Worm (Caenorhabditis elegans): Measurements from ENCODE around the gene mcm-3.
"Not testable (repeated sequence)": the region's sequence is repeated elsewhere in the genome, so short reads cannot be mapped to it uniquely, and the experiment has no call there.

Gene mcm-3

DNA sequence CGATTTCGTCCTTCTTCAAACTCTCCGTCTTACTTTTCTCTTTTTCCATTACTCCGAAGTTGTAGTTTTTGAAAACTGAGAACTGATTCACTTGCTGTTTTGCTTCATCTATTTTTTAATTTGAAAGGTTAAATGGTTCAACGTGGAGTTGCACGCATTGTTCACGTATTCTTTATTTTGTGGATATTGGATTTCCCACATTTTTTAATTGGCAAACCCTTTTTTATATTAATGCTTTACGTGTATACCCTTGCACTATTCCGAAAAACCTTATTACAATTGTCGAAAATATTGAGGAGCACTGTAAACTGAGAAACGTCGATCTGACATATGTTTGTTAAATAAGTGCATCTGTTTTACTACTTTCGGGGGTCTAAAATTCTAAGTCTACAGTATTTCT is 22.6 kb downstream of the mcm-3 start, which contains the start of gene melo-3:
melo-3 (minus strand) TSS at position 101 of the 400 bp plus-strand sequence.
- not testable (repeated sequence) for TF ChIP-seq lin-29 (GFP tag; IDR thresholded peaks at IDR 0.05); dpl-1 (GFP tag; optimal IDR thresholded peaks at IDR 0.05); nhr-237 (tag; optimal IDR thresholded peaks at IDR 0.05)

ce11 chrV:15031373-15031772 is 28.0 kb downstream of the mcm-3 start, which contains the start of gene cng-1:
TSS of gene cng-1 (minus strand) at chrV:15031473.
- not testable (repeated sequence) for TF ChIP-seq saeg-2 (GFP tag; IDR thresholded peaks at IDR 0.05); F26F4.8 (GFP tag; conservative IDR thresholded peaks at IDR 0.05); ama-1 (optimal IDR thresholded peaks at IDR 0.05)

DNA sequence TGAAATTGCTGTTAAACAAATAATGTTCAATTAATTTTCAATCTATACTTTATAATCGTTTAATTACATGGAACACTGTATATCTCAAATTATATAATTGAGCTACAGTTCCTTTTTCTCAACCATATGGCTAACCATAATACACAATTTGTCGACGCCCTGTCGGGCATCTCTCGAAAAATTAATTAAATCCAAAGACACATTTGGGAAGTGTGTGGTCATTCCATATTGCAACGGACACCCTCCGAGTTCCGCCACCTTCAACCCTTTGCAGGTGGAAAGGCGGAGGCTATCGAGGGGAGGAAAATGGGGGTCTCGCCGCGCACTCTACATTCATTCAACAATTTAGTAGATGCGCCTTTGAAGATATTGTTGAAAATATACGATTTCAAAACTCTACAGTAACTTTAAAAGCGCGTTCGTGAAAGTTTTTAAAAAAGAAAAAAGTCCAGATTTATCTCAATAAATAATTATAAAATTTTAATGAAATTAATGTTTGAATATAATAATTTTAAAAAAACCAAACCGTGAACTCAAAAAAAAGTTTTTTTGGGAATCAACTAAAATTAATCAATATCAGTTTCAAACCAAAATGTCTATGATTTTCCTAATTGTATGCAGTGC is 30.4 kb downstream of the mcm-3 start, which contains the start of gene F14H8.8:
F14H8.8 (plus strand) TSS at position 574 of the 624 bp plus-strand sequence.
- TF ChIP-seq php-3 (GFP tag; IDR thresholded peaks at IDR 0.05) (no peak), hlh-11 (tag; optimal IDR thresholded peaks at IDR 0.05) (no peak), fos-1 (tag; optimal IDR thresholded peaks at IDR 0.05) (no peak), aly-2 (tag; optimal IDR thresholded peaks at IDR 0.05) (no peak), T20F7.1 (GFP tag; optimal IDR thresholded peaks at IDR 0.05) (no peak), ZK546.5 (tag; optimal IDR thresholded peaks at IDR 0.05) (no peak), aha-1 (tag) (no peak), T26A8.4 (GFP tag; IDR thresholded peaks at IDR 0.05) (peak; percentile 63; the same call in 1 of the 2 replicates), ces-1 (GFP tag; optimal IDR thresholded peaks at IDR 0.05) (no peak), tra-1 (GFP tag; IDR thresholded peaks at IDR 0.05) (no peak), F49E8.2 (tag; optimal IDR thresholded peaks at IDR 0.05; ENCODE audit: borderline replicate concordance) (peak; percentile 80), tag-97 (GFP tag; IDR thresholded peaks at IDR 0.05) (no peak), ZK337.2 (GFP tag; IDR thresholded peaks at IDR 0.05) (no peak), daf-16 (GFP tag; optimal IDR thresholded peaks at IDR 0.05) (no peak), daf-16 (tag; optimal IDR thresholded peaks at IDR 0.05) (no peak), spr-3 (GFP tag; optimal IDR thresholded peaks at IDR 0.05) (no peak), saeg-2 (GFP tag; IDR thresholded peaks at IDR 0.05) (no peak), mxl-3 (GFP tag; optimal IDR thresholded peaks at IDR 0.05) (no peak), jun-1 (tag; optimal IDR thresholded peaks at IDR 0.05) (no peak), vab-7 (GFP tag; IDR thresholded peaks at IDR 0.05) (no peak), gei-8 (GFP tag; optimal IDR thresholded peaks at IDR 0.05) (no peak), lin-38 (GFP tag; IDR thresholded peaks at IDR 0.05) (peak; percentile 60), Y105C5A.15 (GFP tag; IDR thresholded peaks at IDR 0.05) (no peak), ztf-7 (tag; optimal IDR thresholded peaks at IDR 0.05) (no peak), duxl-1 (tag; optimal IDR thresholded peaks at IDR 0.05; ENCODE audit: poor library complexity) (peak; percentile 9), Y75B8A.6 (GFP tag; IDR thresholded peaks at IDR 0.05) (no peak), nhr-111 (GFP tag; optimal IDR thresholded peaks at IDR 0.05) (no peak), nhr-48 (tag; optimal IDR thresholded peaks at IDR 0.05) (no peak), ceh-28 (tag; optimal IDR thresholded peaks at IDR 0.05) (no peak), nhr-77 (tag; optimal IDR thresholded peaks at IDR 0.05) (no peak), hmg-1.1 (GFP tag; IDR thresholded peaks at IDR 0.05) (no peak), daf-12 (tag; optimal IDR thresholded peaks at IDR 0.05) (no peak), snpc-1.2 (GFP tag; IDR thresholded peaks at IDR 0.05) (peak; percentile 77), zfp-2 (tag; optimal IDR thresholded peaks at IDR 0.05) (no peak), mdl-1 (tag; optimal IDR thresholded peaks at IDR 0.05) (no peak), cey-2 (tag; optimal IDR thresholded peaks at IDR 0.05; ENCODE audit: borderline replicate concordance, insufficient read depth) (no peak), nhr-41 (GFP tag; IDR thresholded peaks at IDR 0.05) (no peak), attf-4 (tag; optimal IDR thresholded peaks at IDR 0.05) (no peak), ceh-20 (GFP tag; IDR thresholded peaks at IDR 0.05) (no peak), fkh-10 (GFP tag; optimal IDR thresholded peaks at IDR 0.05) (no peak), nhr-28 (tag; optimal IDR thresholded peaks at IDR 0.05) (no peak), F10B5.3 (tag; optimal IDR thresholded peaks at IDR 0.05) (no peak)

All from whole organism, L4 larva.